Worm (Caenorhabditis elegans) whole organism, L2 larva: ENCODE data around the gene T23F11.11.

ENCODE experiments used
- F13H6.1 ChIP-seq: sonication (generic microtip); optimal IDR thresholded peaks from 2 replicates; lab custom pipeline; 2016; ENCODE audit warnings: missing genetic modification characterization, missing compliant biosample characterization
- nhr-12 ChIP-seq: fragments of 150-350 bp; optimal IDR thresholded peaks from 2 replicates; lab custom pipeline; 2014; ENCODE audit warnings: missing biosample characterization, missing genetic modification characterization
- nhr-237 ChIP-seq: fragments of 150-350 bp; optimal IDR thresholded peaks from 2 replicates; lab custom pipeline; 2014; ENCODE audit warnings: missing biosample characterization, missing genetic modification characterization
- sma-9 ChIP-seq, 2 experiments: fragments of 150-350 bp in 1 of 2; sonication (generic microtip) in 1 of 2; optimal IDR thresholded peaks; 2 replicates each; lab custom pipeline; 2014 to 2016; ENCODE audit warnings: missing genetic modification characterization in 2 of 2, mild to moderate bottlenecking in 1 of 2, missing biosample characterization in 1 of 2, missing compliant biosample characterization in 1 of 2, missing genetic modification reagents in 1 of 2, moderate library complexity in 1 of 2
- snpc-4 ChIP-seq: fragments of 150-350 bp; optimal IDR thresholded peaks from 2 replicates; lab custom pipeline; 2014; ENCODE audit warnings: missing biosample characterization, missing genetic modification characterization
- unc-39 ChIP-seq: fragments of 150-350 bp; optimal IDR thresholded peaks from 2 replicates; lab custom pipeline; 2014; ENCODE audit warnings: missing biosample characterization, missing genetic modification characterization

DNA sequence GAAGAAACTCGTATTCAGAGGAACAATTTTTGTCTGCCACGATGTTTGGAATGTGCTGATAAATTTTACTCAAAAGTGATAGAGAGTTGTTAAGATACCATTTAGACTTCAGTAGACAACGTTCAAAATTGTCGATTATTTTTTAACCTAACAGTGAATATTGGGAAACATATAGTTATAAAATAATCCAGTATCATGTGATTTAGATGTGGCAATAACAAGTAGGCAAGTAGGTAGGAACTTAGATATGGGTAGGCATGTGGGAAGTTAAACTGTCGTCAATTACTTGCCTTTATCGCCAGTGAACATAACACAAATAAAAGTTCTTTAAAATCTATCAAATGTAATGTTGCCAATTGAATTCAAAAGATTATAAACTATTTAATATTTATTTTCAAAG lies at the start of gene T23F11.11:
- TF ChIP-seq nhr-237 (tag; lab: Kevin White, UChicago) (no peak), F13H6.1 (tag; lab: Kevin White, UChicago) (no peak), sma-9 (GFP tag; optimal IDR thresholded peaks at IDR 0.05; lab: Kevin White, UChicago) (no peak), sma-9 (tag; optimal IDR thresholded peaks at IDR 0.05; lab: Kevin White, UChicago) (no peak), nhr-12 (tag; lab: Kevin White, UChicago) (no peak), snpc-4 (tag; lab: Kevin White, UChicago) (no peak), unc-39 (tag; lab: Kevin White, UChicago) (no peak)
